Fruit fly (Drosophila melanogaster): Measurements from ENCODE around the gene TfIIA-S-2.
A peak's percentile ranks its signal among the peaks of the same experiment; 100 is the strongest.

The TfIIA-S-2 gene

dm6 chrX:998884-999283 lies 12.6 kb downstream of the TfIIA-S-2 start:
- TF ChIP-seq acj6 (GFP tag; optimal IDR thresholded peaks at IDR 0.05), result no peak
- TF ChIP-seq CG4318 (GFP tag; optimal IDR thresholded peaks at IDR 0.05), result no peak
- TF ChIP-seq dac (GFP tag; optimal IDR thresholded peaks at IDR 0.05), result no peak
- no peak for TF ChIP-seq CG6854 (GFP tag; optimal IDR thresholded peaks at IDR 0.05)
- TF ChIP-seq salr (GFP tag; optimal IDR thresholded peaks at IDR 0.05), result no peak
- no peak for TF ChIP-seq dsx (GFP tag; optimal IDR thresholded peaks at IDR 0.05; ENCODE audit: poor library complexity, severe bottlenecking)
- no peak for TF ChIP-seq Sox15 (GFP tag; optimal IDR thresholded peaks at IDR 0.05)
- peak; percentile 64 for TF ChIP-seq Eip78C (GFP tag)
- TF ChIP-seq CG10631 (GFP tag; optimal IDR thresholded peaks at IDR 0.05), result no peak
- TF ChIP-seq Lpt (GFP tag; optimal IDR thresholded peaks at IDR 0.05), result no peak
- no peak for TF ChIP-seq CG9139 (GFP tag; optimal IDR thresholded peaks at IDR 0.05)
- TF ChIP-seq Hr4 (GFP tag; optimal IDR thresholded peaks at IDR 0.05), result no peak
- TF ChIP-seq Met (GFP tag; optimal IDR thresholded peaks at IDR 0.05), result peak; percentile 12
- TF ChIP-seq Ets96B (tag; optimal IDR thresholded peaks at IDR 0.05), result no peak
- peak; percentile 74 for TF ChIP-seq svp (GFP tag)

DNA sequence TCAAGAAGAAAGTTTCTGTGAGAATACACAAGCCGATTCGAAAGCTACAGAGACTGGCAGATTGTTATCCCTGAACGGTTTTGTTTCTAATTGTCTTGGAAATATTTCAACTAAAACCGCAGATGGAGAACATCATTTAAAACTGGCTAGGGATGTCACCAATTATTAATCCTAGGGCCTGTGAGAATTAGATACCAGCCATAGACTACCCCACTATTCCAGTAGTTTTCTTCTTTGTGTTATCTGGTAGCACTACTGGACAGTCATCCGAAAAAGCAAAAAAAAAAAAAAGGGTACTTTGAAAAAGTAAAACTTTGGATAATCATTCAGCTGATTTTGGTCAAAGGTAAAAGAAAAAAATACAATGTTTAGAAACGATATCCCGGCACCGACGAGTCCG lies 21.2 kb downstream of the TfIIA-S-2 start, which contains the start of gene CG18823:
TSS of gene CG18823 (plus strand) at position 301 of the 400 bp plus-strand sequence.
- TF ChIP-seq Sox14 (GFP tag; optimal IDR thresholded peaks at IDR 0.05) (no peak), Met (GFP tag; optimal IDR thresholded peaks at IDR 0.05) (no peak), CG8119 (GFP tag; IDR thresholded peaks at IDR 0.05) (no peak), CG3032 (tag; optimal IDR thresholded peaks at IDR 0.05) (no peak), Blimp-1 (GFP tag; optimal IDR thresholded peaks at IDR 0.05) (no peak), CG7368 (GFP tag; optimal IDR thresholded peaks at IDR 0.05) (no peak), CG6792 (GFP tag; optimal IDR thresholded peaks at IDR 0.05) (no peak)

DNA sequence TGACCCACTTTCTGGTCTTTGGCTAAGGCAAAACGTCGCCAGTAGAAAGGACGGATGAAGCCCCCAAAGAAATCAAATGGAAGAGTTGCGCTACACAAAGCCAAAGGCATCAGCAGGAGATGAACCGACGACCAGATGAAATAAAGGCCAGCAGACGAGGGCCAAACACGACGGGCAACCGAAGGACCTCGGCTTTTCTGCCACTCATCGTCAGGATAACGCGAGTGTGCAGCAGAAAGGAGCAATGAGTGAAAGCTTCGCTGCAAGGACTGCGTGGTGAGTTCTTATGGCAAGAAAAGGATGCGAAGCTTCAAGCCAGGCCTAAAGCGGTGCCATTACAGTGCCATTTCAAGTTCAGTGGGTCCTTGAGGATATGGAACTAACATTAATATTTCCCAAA lies 25.5 kb downstream of the TfIIA-S-2 start:
- no peak for TF ChIP-seq lz (GFP tag; optimal IDR thresholded peaks at IDR 0.05)
- no peak for TF ChIP-seq CG8319 (GFP tag; optimal IDR thresholded peaks at IDR 0.05)
- no peak for TF ChIP-seq CG8632 (GFP tag; optimal IDR thresholded peaks at IDR 0.05)
- TF ChIP-seq vri (GFP tag; optimal IDR thresholded peaks at IDR 0.05), result no peak
- TF ChIP-seq fd85E (GFP tag; optimal IDR thresholded peaks at IDR 0.05), result no peak
- TF ChIP-seq CG6808 (GFP tag; optimal IDR thresholded peaks at IDR 0.05), result no peak
- no peak for TF ChIP-seq Ets96B (tag; optimal IDR thresholded peaks at IDR 0.05)
- TF ChIP-seq Eip78C (GFP tag), result no peak
- no peak for TF ChIP-seq CG3032 (tag; optimal IDR thresholded peaks at IDR 0.05)
- TF ChIP-seq CG16779 (tag; optimal IDR thresholded peaks at IDR 0.05), result no peak
- no peak for TF ChIP-seq CG1621 (tag; optimal IDR thresholded peaks at IDR 0.05)
- TF ChIP-seq CG4318 (GFP tag; optimal IDR thresholded peaks at IDR 0.05), result no peak
- no peak for TF ChIP-seq Gug (GFP tag; IDR thresholded peaks at IDR 0.05)
- TF ChIP-seq CG11294 (GFP tag; IDR thresholded peaks at IDR 0.05), result no peak
- TF ChIP-seq salr (GFP tag; optimal IDR thresholded peaks at IDR 0.05), result no peak
- no peak for TF ChIP-seq Hr4 (GFP tag; optimal IDR thresholded peaks at IDR 0.05)
- no peak for TF ChIP-seq CG10631 (GFP tag; optimal IDR thresholded peaks at IDR 0.05)
- TF ChIP-seq OdsH (GFP tag; optimal IDR thresholded peaks at IDR 0.05), result no peak

- peak; percentile 21 for TF ChIP-seq Eip78C (GFP tag)
- TF ChIP-seq CG11294 (GFP tag; IDR thresholded peaks at IDR 0.05), result no peak
Observed at dm6 chrX:966818-967217, 44.6 kb downstream of the TfIIA-S-2 start.

dm6 chrX:964012-964411 lies 47.4 kb downstream of the TfIIA-S-2 start:
- TF ChIP-seq vri (GFP tag; optimal IDR thresholded peaks at IDR 0.05) (no peak), Gug (GFP tag; IDR thresholded peaks at IDR 0.05) (no peak), CG32006 (GFP tag; optimal IDR thresholded peaks at IDR 0.05) (no peak), spab (GFP tag; optimal IDR thresholded peaks at IDR 0.05) (no peak), dsx (GFP tag; optimal IDR thresholded peaks at IDR 0.05; ENCODE audit: poor library complexity, severe bottlenecking) (no peak), CG11762 (GFP tag; optimal IDR thresholded peaks at IDR 0.05; ENCODE audit: insufficient read depth) (no peak), fkh (GFP tag; optimal IDR thresholded peaks at IDR 0.05) (no peak), CG1621 (tag; optimal IDR thresholded peaks at IDR 0.05) (no peak), Hr4 (GFP tag; optimal IDR thresholded peaks at IDR 0.05) (no peak), fd59A (GFP tag; optimal IDR thresholded peaks at IDR 0.05) (no peak), Sox14 (GFP tag; optimal IDR thresholded peaks at IDR 0.05) (no peak), Met (GFP tag; optimal IDR thresholded peaks at IDR 0.05) (peak; percentile 31), CG16779 (tag; optimal IDR thresholded peaks at IDR 0.05) (no peak), CG8319 (GFP tag; optimal IDR thresholded peaks at IDR 0.05) (no peak), CG4318 (GFP tag; optimal IDR thresholded peaks at IDR 0.05) (no peak), Eip78C (GFP tag) (peak; percentile 31), Hr39 (GFP tag; optimal IDR thresholded peaks at IDR 0.05) (peak; percentile 4), salr (GFP tag; optimal IDR thresholded peaks at IDR 0.05) (no peak), Ets21C (GFP tag; optimal IDR thresholded peaks at IDR 0.05) (no peak), Smox (GFP tag; optimal IDR thresholded peaks at IDR 0.05) (no peak), acj6 (GFP tag; optimal IDR thresholded peaks at IDR 0.05) (no peak), CG15336 (GFP tag; IDR thresholded peaks at IDR 0.05) (no peak), topi (GFP tag; optimal IDR thresholded peaks at IDR 0.05) (peak; percentile 8), Ets96B (tag; optimal IDR thresholded peaks at IDR 0.05) (no peak), CG31627 (GFP tag; optimal IDR thresholded peaks at IDR 0.05) (peak; percentile 23)

All from whole organism, prepupa.